Fruit fly (Drosophila melanogaster) whole organism, embryonic: ENCODE results near the gene Fgop2.

Experiments
- Asciz ChIP-seq: fragments of 200-800 bp; sonication (Bioruptor generic); optimal IDR thresholded peaks from 2 replicates; lab custom pipeline; 2017; ENCODE audit warnings: missing biosample characterization, mild to moderate bottlenecking, missing genetic modification characterization, missing genetic modification reagents
- CG11695 ChIP-seq: fragments of 200-800 bp; sonication (Bioruptor generic); IDR thresholded peaks from 3 replicates; pipeline ENCODE4 v1.3.6; 2022; ENCODE audit warnings: missing biosample characterization, missing genetic modification characterization
- CG12299 ChIP-seq: fragments of 200-800 bp; sonication (Bioruptor generic); optimal IDR thresholded peaks from 2 replicates; lab custom pipeline; 2018; ENCODE audit warnings: missing biosample characterization, mild to moderate bottlenecking, missing genetic modification characterization
- CG12391 ChIP-seq: fragments of 200-800 bp; sonication (Bioruptor generic); optimal IDR thresholded peaks from 3 replicates; lab custom pipeline; 2018; ENCODE audit warnings: missing biosample characterization, mild to moderate bottlenecking, missing genetic modification characterization, moderate library complexity
- CG12942 ChIP-seq: fragments of 200-800 bp; sonication (Bioruptor generic); optimal IDR thresholded peaks from 3 replicates; lab custom pipeline; 2016; ENCODE audit warnings: missing biosample characterization, missing genetic modification characterization
- CG13894 ChIP-seq: fragments of 200-800 bp; sonication (Bioruptor generic); optimal IDR thresholded peaks from 3 replicates; lab custom pipeline; 2018; ENCODE audit warnings: missing biosample characterization, mild to moderate bottlenecking, missing genetic modification characterization, moderate library complexity
- CG15696 ChIP-seq: fragments of 200-800 bp; sonication (Bioruptor generic); optimal IDR thresholded peaks from 2 replicates; lab custom pipeline; 2019; ENCODE audit warnings: missing biosample characterization, mild to moderate bottlenecking, missing genetic modification characterization, moderate library complexity
- CG17385 ChIP-seq: fragments of 200-800 bp; sonication (Bioruptor generic); optimal IDR thresholded peaks from 3 replicates; lab custom pipeline; 2018; ENCODE audit warnings: missing biosample characterization, mild to moderate bottlenecking, missing genetic modification characterization
- CG18764 ChIP-seq: fragments of 200-800 bp; sonication (Bioruptor generic); optimal IDR thresholded peaks from 3 replicates; lab custom pipeline; 2016; ENCODE audit warnings: missing biosample characterization, missing genetic modification characterization
- CG2889 ChIP-seq: fragments of 200-800 bp; sonication (Bioruptor generic); IDR thresholded peaks from 3 replicates; pipeline ENCODE4 v1.3.6; 2022; ENCODE audit warnings: missing biosample characterization, missing genetic modification characterization
- CG30403 ChIP-seq: fragments of 200-800 bp; sonication (Bioruptor generic); optimal IDR thresholded peaks from 3 replicates; lab custom pipeline; 2016; ENCODE audit warnings: missing biosample characterization, missing genetic modification characterization
- CG3281 ChIP-seq: fragments of 200-800 bp; sonication (Bioruptor generic); optimal IDR thresholded peaks from 3 replicates; lab custom pipeline; 2017; ENCODE audit warnings: missing biosample characterization, mild to moderate bottlenecking, missing genetic modification characterization
- CG3847 ChIP-seq: fragments of 200-800 bp; sonication (Bioruptor generic); IDR thresholded peaks from 2 replicates; pipeline ENCODE4 v1.3.6; 2022; ENCODE audit warnings: missing biosample characterization, missing genetic modification characterization
- CG4424 ChIP-seq: fragments of 200-800 bp; sonication (Bioruptor generic); optimal IDR thresholded peaks from 3 replicates; lab custom pipeline; 2016; ENCODE audit warnings: missing biosample characterization, missing genetic modification characterization
- CG6813 ChIP-seq: fragments of 200-800 bp; sonication (Bioruptor generic); optimal IDR thresholded peaks from 2 replicates; lab custom pipeline; 2017; ENCODE audit warnings: missing biosample characterization, missing genetic modification characterization, mild to moderate bottlenecking, moderate library complexity, missing genetic modification reagents
- CG8290 ChIP-seq, 3 experiments: fragments of 200-800 bp; sonication (Bioruptor generic); optimal IDR thresholded peaks; 2 replicates each; lab custom pipeline; 2016 to 2019; ENCODE audit warnings: missing biosample characterization in 3 of 3, missing genetic modification characterization in 3 of 3, mild to moderate bottlenecking in 2 of 3, moderate library complexity in 1 of 3
- CG8924 ChIP-seq: fragments of 200-800 bp; optimal IDR thresholded peaks from 3 replicates; lab custom pipeline; 2019; ENCODE audit warnings: missing biosample characterization, mild to moderate bottlenecking, missing genetic modification characterization, moderate library complexity
- CG9437 ChIP-seq: fragments of 200-800 bp; sonication (Bioruptor generic); optimal IDR thresholded peaks from 2 replicates; lab custom pipeline; 2018; ENCODE audit warnings: missing biosample characterization, mild to moderate bottlenecking, missing genetic modification characterization
- Dip3 ChIP-seq: fragments of 200-800 bp; sonication (Bioruptor generic); optimal IDR thresholded peaks from 3 replicates; lab custom pipeline; 2016; ENCODE audit warnings: missing biosample characterization, missing genetic modification characterization
- Ets65A ChIP-seq: fragments of 200-800 bp; sonication (Bioruptor generic); peaks from one replicate; lab custom pipeline; 2016; ENCODE audit warnings: missing biosample characterization, missing genetic modification characterization
- Gug ChIP-seq: fragments of 200-800 bp; sonication (Bioruptor generic); IDR thresholded peaks from 4 replicates; pipeline ENCODE4 v1.3.6; 2022; ENCODE audit warnings: missing biosample characterization, missing genetic modification characterization
- HmgZ ChIP-seq: fragments of 200-800 bp; sonication (Bioruptor generic); optimal IDR thresholded peaks from 2 replicates; lab custom pipeline; 2018; ENCODE audit warnings: missing biosample characterization, mild to moderate bottlenecking, missing genetic modification characterization
- Hr3 ChIP-seq: fragments of 200-800 bp; sonication (Bioruptor generic); optimal IDR thresholded peaks from 3 replicates; lab custom pipeline; 2016; ENCODE audit warnings: missing biosample characterization, missing genetic modification characterization
- Hr51 ChIP-seq, 2 experiments: fragments of 200-800 bp; sonication (Bioruptor generic); optimal IDR thresholded peaks; 2 replicates in 1 of 2; 3 replicates in 1 of 2; lab custom pipeline; 2016 to 2018; ENCODE audit warnings: missing biosample characterization in 2 of 2, missing genetic modification characterization in 2 of 2, mild to moderate bottlenecking in 1 of 2, moderate library complexity in 1 of 2
- Lpt ChIP-seq: fragments of >200 bp; optimal IDR thresholded peaks from 2 replicates; lab custom pipeline; 2018; ENCODE audit warnings: missing biosample characterization, missing genetic modification characterization
- MESR4 ChIP-seq: fragments of 200-800 bp; sonication (Bioruptor generic); optimal IDR thresholded peaks from 2 replicates; lab custom pipeline; 2018; ENCODE audit warnings: missing biosample characterization, mild to moderate bottlenecking, missing genetic modification characterization, moderate library complexity
- Pdp1 ChIP-seq, 2 experiments: fragments of 200-800 bp; sonication (Bioruptor generic); optimal IDR thresholded peaks; 3 replicates each; lab custom pipeline; 2016; ENCODE audit warnings: missing biosample characterization in 2 of 2, missing genetic modification characterization in 2 of 2, mild to moderate bottlenecking in 1 of 2, moderate library complexity in 1 of 2
- Poxn ChIP-seq: fragments of 200-800 bp; sonication (Bioruptor generic); IDR thresholded peaks from 2 replicates; pipeline ENCODE4 v1.3.6; 2022; ENCODE audit warnings: missing biosample characterization, missing genetic modification characterization
- Ptx1 ChIP-seq: fragments of 200-800 bp; sonication (Bioruptor generic); IDR thresholded peaks from 2 replicates; pipeline ENCODE4 v1.3.6; 2022; ENCODE audit warnings: missing biosample characterization, missing genetic modification characterization
- Sry-β ChIP-seq: fragments of 200-800 bp; sonication (Bioruptor generic); optimal IDR thresholded peaks from 2 replicates; lab custom pipeline; 2018; ENCODE audit warnings: missing biosample characterization, mild to moderate bottlenecking, missing genetic modification characterization, moderate library complexity
- ap ChIP-seq: fragments of 200-800 bp; sonication (Bioruptor generic); IDR thresholded peaks from 2 replicates; pipeline ENCODE4 v1.3.6; 2022; ENCODE audit warnings: missing biosample characterization, missing genetic modification characterization
- dmrt11E ChIP-seq: fragments of 200-800 bp; sonication (Bioruptor generic); optimal IDR thresholded peaks from 3 replicates; lab custom pipeline; 2018; ENCODE audit warnings: missing biosample characterization, mild to moderate bottlenecking, missing genetic modification characterization, moderate library complexity
- gce ChIP-seq: fragments of 200-800 bp; sonication (Bioruptor generic); IDR thresholded peaks from 3 replicates; pipeline ENCODE4 v1.3.6; 2022; ENCODE audit warnings: missing biosample characterization, missing genetic modification characterization
- grau ChIP-seq: fragments of 200-800 bp; optimal IDR thresholded peaks from 3 replicates; lab custom pipeline; 2019; ENCODE audit warnings: missing biosample characterization, mild to moderate bottlenecking, missing genetic modification characterization, moderate library complexity
- grn ChIP-seq: fragments of 200-800 bp; sonication (Bioruptor generic); optimal IDR thresholded peaks from 3 replicates; lab custom pipeline; 2017; ENCODE audit warnings: missing biosample characterization, missing genetic modification characterization
- kay ChIP-seq: fragments of 200-800 bp; sonication (Bioruptor generic); optimal IDR thresholded peaks from 2 replicates; lab custom pipeline; 2016; ENCODE audit warnings: missing biosample characterization, missing genetic modification characterization
- ken ChIP-seq: fragments of 200-800 bp; sonication (Bioruptor generic); IDR thresholded peaks from 3 replicates; pipeline ENCODE4 v1.3.6; 2022; ENCODE audit warnings: missing biosample characterization, missing genetic modification characterization
- klu ChIP-seq: fragments of 200-800 bp; sonication (Bioruptor generic); IDR thresholded peaks from 2 replicates; pipeline ENCODE4 v1.3.6; 2022; ENCODE audit warnings: missing biosample characterization, missing genetic modification characterization
- lov ChIP-seq, 2 experiments: fragments of 200-800 bp in 1 of 2; fragments of >200 bp in 1 of 2; sonication (Bioruptor generic) in 1 of 2; IDR thresholded peaks in 1 of 2; optimal IDR thresholded peaks in 1 of 2; 2 replicates in 1 of 2; 3 replicates in 1 of 2; pipeline versions ENCODE4 v1.3.6 to Lab custom; 2017 to 2022; ENCODE audit warnings: missing biosample characterization in 1 of 2, missing genetic modification characterization in 1 of 2
- oc ChIP-seq: fragments of 200-800 bp; sonication (Bioruptor generic); optimal IDR thresholded peaks from 2 replicates; lab custom pipeline; 2018; ENCODE audit warnings: missing biosample characterization, mild to moderate bottlenecking, missing genetic modification characterization, moderate library complexity
- prd ChIP-seq, 3 experiments: fragments of >200 bp in 2 of 3; fragments of 200-800 bp in 1 of 3; sonication (Bioruptor generic) in 1 of 3; optimal IDR thresholded peaks in 2 of 3; IDR thresholded peaks in 1 of 3; 2 replicates in 2 of 3; 3 replicates in 1 of 3; pipeline versions ENCODE4 v1.3.6 to Lab custom; 2017 to 2022; ENCODE audit warnings: missing biosample characterization in 1 of 3, missing genetic modification characterization in 1 of 3
- ro ChIP-seq: fragments of 200-800 bp; sonication (Bioruptor generic); IDR thresholded peaks from 2 replicates; pipeline ENCODE4 v1.3.6; 2022; ENCODE audit warnings: missing biosample characterization, missing genetic modification characterization
- sna ChIP-seq: fragments of 200-800 bp; sonication (Bioruptor generic); IDR thresholded peaks from 2 replicates; pipeline ENCODE4 v1.3.6; 2022; ENCODE audit warnings: missing biosample characterization, missing genetic modification characterization; ENCODE audit not compliant: partially characterized antibody
- so ChIP-seq: fragments of 200-800 bp; sonication (Bioruptor generic); IDR thresholded peaks from 3 replicates; pipeline ENCODE4 v1.3.6; 2022; ENCODE audit warnings: missing biosample characterization, missing genetic modification characterization
- sob ChIP-seq: fragments of 200-800 bp; sonication (Bioruptor generic); IDR thresholded peaks from 2 replicates; pipeline ENCODE4 v1.3.6; 2022; ENCODE audit warnings: missing biosample characterization, missing genetic modification characterization
- stc ChIP-seq: fragments of 200-800 bp; sonication (Bioruptor generic); IDR thresholded peaks from 2 replicates; pipeline ENCODE4 v1.3.6; 2022; ENCODE audit warnings: missing biosample characterization, missing genetic modification characterization
- stwl ChIP-seq: fragments of 200-800 bp; sonication (Bioruptor generic); optimal IDR thresholded peaks from 3 replicates; lab custom pipeline; 2018; ENCODE audit warnings: missing biosample characterization, mild to moderate bottlenecking, missing genetic modification characterization, moderate library complexity
- tup ChIP-seq: fragments of 200-800 bp; sonication (Bioruptor generic); optimal IDR thresholded peaks from 2 replicates; lab custom pipeline; 2016; ENCODE audit warnings: missing biosample characterization, mild to moderate bottlenecking, missing genetic modification characterization, moderate library complexity
- zf30C ChIP-seq: fragments of 200-800 bp; sonication (Bioruptor generic); optimal IDR thresholded peaks from 3 replicates; lab custom pipeline; 2018; ENCODE audit warnings: missing biosample characterization, mild to moderate bottlenecking, missing genetic modification characterization

Fgop2 gene

DNA sequence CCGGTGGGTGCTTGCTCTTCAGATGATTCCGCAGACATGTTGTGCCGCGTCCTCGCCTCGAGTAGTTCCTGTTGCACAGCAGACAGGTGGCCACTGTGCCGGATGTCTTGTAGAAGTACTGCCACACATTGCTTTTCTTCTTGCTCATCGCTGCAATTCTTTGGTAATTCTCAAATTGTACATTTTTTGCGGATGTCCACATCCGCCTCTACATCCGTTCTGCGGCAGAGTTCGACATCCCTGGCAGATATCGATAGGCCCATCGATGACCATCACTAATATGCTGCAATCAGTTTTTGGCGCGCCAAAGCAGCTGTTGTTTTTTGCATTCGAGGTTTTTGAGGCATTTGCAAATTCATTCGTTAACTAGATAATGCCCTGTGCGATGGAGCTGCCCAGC, 11.6 kb upstream of the Fgop2 start, which contains the start of the genes CG13775 and CG3430 (continued):
- TF ChIP-seq CG6813 (GFP tag; lab: Kevin White, UChicago) = no peak
- TF ChIP-seq Sry-β (GFP tag; lab: Kevin White, UChicago) = peak; percentile 22
- TF ChIP-seq CG15696 (tag; lab: Kevin White, UChicago) = peak; percentile 0
- peak; percentile 2 for TF ChIP-seq CG9437 (GFP tag; lab: Kevin White, UChicago)
- peak; percentile 38 for TF ChIP-seq CG12391 (tag; lab: Kevin White, UChicago)
- no peak for TF ChIP-seq lov (optimal IDR thresholded peaks at IDR 0.05; lab: Kevin White, UChicago)
- TF ChIP-seq lov (GFP tag; IDR thresholded peaks at IDR 0.05; lab: Robert Waterston, UW) = no peak
- no peak for TF ChIP-seq ap (GFP tag; lab: Robert Waterston, UW)
- TF ChIP-seq CG2889 (GFP tag; lab: Robert Waterston, UW) = no peak
- TF ChIP-seq CG4424 (GFP tag; lab: Kevin White, UChicago) = peak; percentile 37
- TF ChIP-seq MESR4 (GFP tag; lab: Kevin White, UChicago) = peak; percentile 49
- TF ChIP-seq CG12299 (tag; lab: Kevin White, UChicago) = no peak
- peak in 1 of 2 experiments; percentile 65 for TF ChIP-seq Pdp1 (GFP tag; optimal IDR thresholded peaks at IDR 0.05; lab: Kevin White, UChicago)
- no peak for TF ChIP-seq tup (GFP tag; lab: Kevin White, UChicago)
- 0 out of 2 replicates have a peak, but pooled peaks have one; percentile 6 for TF ChIP-seq klu
- TF ChIP-seq ro = no peak
- no peak for TF ChIP-seq CG12942 (GFP tag; lab: Kevin White, UChicago)
- no peak for TF ChIP-seq Poxn (GFP tag; lab: Robert Waterston, UW)
- no peak for TF ChIP-seq CG18764 (GFP tag; lab: Kevin White, UChicago)
- no peak for TF ChIP-seq prd (optimal IDR thresholded peaks at IDR 0.05; lab: Kevin White, UChicago)
- TF ChIP-seq prd (GFP tag; IDR thresholded peaks at IDR 0.05; lab: Robert Waterston, UW) = no peak
- TF ChIP-seq ken = 0 out of 3 replicates have a peak, but pooled peaks have one; percentile 32
- TF ChIP-seq CG8290 (GFP tag; optimal IDR thresholded peaks at IDR 0.05; lab: Kevin White, UChicago) = peak; percentile 3
- peak in 1 of 2 experiments; percentile 62 for TF ChIP-seq CG8290 (tag; optimal IDR thresholded peaks at IDR 0.05; lab: Kevin White, UChicago)
- TF ChIP-seq Ets65A (GFP tag; lab: Kevin White, UChicago) = peak; percentile 98
- peak; percentile 26 for TF ChIP-seq CG30403 (GFP tag; lab: Kevin White, UChicago)
- TF ChIP-seq grn = no peak
- TF ChIP-seq CG8924 = no peak
- TF ChIP-seq CG3847 (GFP tag; lab: Robert Waterston, UW) = peak; percentile 24; the same call in 1 of the 2 replicates
- peak in 1 of 2 experiments; percentile 1 for TF ChIP-seq Hr51 (GFP tag; optimal IDR thresholded peaks at IDR 0.05; lab: Kevin White, UChicago)
- TF ChIP-seq kay (GFP tag; lab: Kevin White, UChicago) = no peak
- TF ChIP-seq grau (tag; lab: Kevin White, UChicago) = no peak
- 0 out of 2 replicates have a peak, but pooled peaks have one; percentile 45 for TF ChIP-seq sob (GFP tag; lab: Robert Waterston, UW)
- peak; percentile 72 for TF ChIP-seq HmgZ (tag; lab: Kevin White, UChicago)
- TF ChIP-seq stc (GFP tag; lab: Robert Waterston, UW) = peak; percentile 36; the same call in 1 of the 2 replicates
- TF ChIP-seq zf30C (GFP tag; lab: Kevin White, UChicago) = no peak
- TF ChIP-seq gce (GFP tag; lab: Robert Waterston, UW) = 0 out of 3 replicates have a peak, but pooled peaks have one; percentile 31
- TF ChIP-seq Gug (GFP tag; lab: Robert Waterston, UW) = peak; percentile 16; the same call in 1 of the 4 replicates
- no peak for TF ChIP-seq Lpt (GFP tag; lab: Kevin White, UChicago)
- TF ChIP-seq dmrt11E = no peak
- TF ChIP-seq Dip3 (GFP tag; lab: Kevin White, UChicago) = no peak
- TF ChIP-seq Hr3 (GFP tag; lab: Kevin White, UChicago) = no peak
- TF ChIP-seq stwl (tag; lab: Kevin White, UChicago) = peak; percentile 39
- TF ChIP-seq so (GFP tag; lab: Robert Waterston, UW) = no peak
- peak; percentile 39 for TF ChIP-seq CG17385
- TF ChIP-seq CG3281 = peak; percentile 32
- TF ChIP-seq Ptx1 = no peak
- no peak for TF ChIP-seq Asciz (GFP tag; lab: Kevin White, UChicago)
- TF ChIP-seq sna (GFP tag; lab: Robert Waterston, UW) = peak; percentile 53; the same call in 1 of the 2 replicates
- no peak for TF ChIP-seq CG11695 (GFP tag; lab: Robert Waterston, UW)
- TF ChIP-seq oc = no peak
- TF ChIP-seq CG13894 (tag; lab: Kevin White, UChicago) = no peak
